Fruit fly (Drosophila melanogaster) whole organism, embryonic: ENCODE data around the gene GCC88.

Experiments used
- CG10366 ChIP-seq: fragments of 200-800 bp; sonication (Bioruptor generic); IDR thresholded peaks from 2 replicates; pipeline ENCODE4 v1.3.6; 2022; ENCODE audit warnings: missing biosample characterization, missing genetic modification characterization
- CG16863 ChIP-seq: fragments of 200-800 bp; sonication (Bioruptor generic); optimal IDR thresholded peaks from 3 replicates; lab custom pipeline; 2016; ENCODE audit warnings: missing biosample characterization, missing genetic modification characterization
- CG17912 ChIP-seq: fragments of 200-800 bp; sonication (Bioruptor generic); optimal IDR thresholded peaks from 2 replicates; lab custom pipeline; 2018; ENCODE audit warnings: missing biosample characterization, mild to moderate bottlenecking, missing genetic modification characterization
- CG18262 ChIP-seq: fragments of 200-800 bp; optimal IDR thresholded peaks from 3 replicates; lab custom pipeline; 2019; ENCODE audit warnings: missing biosample characterization, mild to moderate bottlenecking, missing genetic modification characterization, moderate library complexity
- CG18764 ChIP-seq: fragments of 200-800 bp; sonication (Bioruptor generic); optimal IDR thresholded peaks from 3 replicates; lab custom pipeline; 2016; ENCODE audit warnings: missing biosample characterization, missing genetic modification characterization
- CG2116 ChIP-seq: fragments of 200-800 bp; sonication (Bioruptor generic); optimal IDR thresholded peaks from 3 replicates; lab custom pipeline; 2018; ENCODE audit warnings: missing biosample characterization, mild to moderate bottlenecking, missing genetic modification characterization
- CG3065 ChIP-seq: fragments of 200-800 bp; sonication (Bioruptor generic); optimal IDR thresholded peaks from 2 replicates; lab custom pipeline; 2016; ENCODE audit warnings: missing biosample characterization, missing genetic modification characterization
- CG3995 ChIP-seq: fragments of 200-800 bp; sonication (Bioruptor generic); optimal IDR thresholded peaks from 3 replicates; lab custom pipeline; 2016; ENCODE audit warnings: missing biosample characterization, missing genetic modification characterization
- CG4360 ChIP-seq: fragments of 200-800 bp; sonication (Bioruptor generic); IDR thresholded peaks from 2 replicates; pipeline ENCODE4 v1.3.6; 2022; ENCODE audit warnings: missing biosample characterization, missing genetic modification characterization
- CG43689 ChIP-seq: fragments of 200-800 bp; sonication (Bioruptor generic); IDR thresholded peaks from 2 replicates; pipeline ENCODE4 v1.3.6; 2022; ENCODE audit warnings: missing biosample characterization, missing genetic modification characterization
- CG6654 ChIP-seq: fragments of 200-800 bp; sonication (Bioruptor generic); optimal IDR thresholded peaks from 2 replicates; lab custom pipeline; 2017; ENCODE audit warnings: missing biosample characterization, mild to moderate bottlenecking, missing genetic modification characterization
- CG7556 ChIP-seq: fragments of 200-800 bp; sonication (Bioruptor generic); optimal IDR thresholded peaks from 2 replicates; lab custom pipeline; 2017; ENCODE audit warnings: missing biosample characterization, mild to moderate bottlenecking, missing genetic modification characterization
- Deaf1 ChIP-seq: fragments of 200-800 bp; optimal IDR thresholded peaks from 3 replicates; lab custom pipeline; 2019; ENCODE audit warnings: missing biosample characterization, mild to moderate bottlenecking, missing genetic modification characterization, moderate library complexity
- E2f2 ChIP-seq: fragments of 200-800 bp; sonication (Bioruptor generic); IDR thresholded peaks from 2 replicates; pipeline ENCODE4 v1.3.6; 2022; ENCODE audit warnings: missing biosample characterization, missing genetic modification characterization
- H15 ChIP-seq: fragments of 200-800 bp; sonication (Bioruptor generic); IDR thresholded peaks from 3 replicates; pipeline ENCODE4 v1.3.6; 2022; ENCODE audit warnings: missing biosample characterization, missing genetic modification characterization
- NC2β ChIP-seq: fragments of 200-800 bp; sonication (Bioruptor generic); optimal IDR thresholded peaks from 2 replicates; lab custom pipeline; 2016; ENCODE audit warnings: missing biosample characterization, missing genetic modification characterization
- Nf-YB ChIP-seq: fragments of 200-800 bp; sonication (Bioruptor generic); optimal IDR thresholded peaks from 3 replicates; lab custom pipeline; 2019; ENCODE audit warnings: missing biosample characterization, mild to moderate bottlenecking, missing genetic modification characterization, moderate library complexity
- Nf-YC ChIP-seq: fragments of 200-800 bp; optimal IDR thresholded peaks from 3 replicates; lab custom pipeline; 2019; ENCODE audit warnings: missing biosample characterization, mild to moderate bottlenecking, missing genetic modification characterization, moderate library complexity
- Rfx ChIP-seq: fragments of 200-800 bp; sonication (Bioruptor generic); IDR thresholded peaks from 2 replicates; pipeline ENCODE4 v1.3.6; 2022; ENCODE audit warnings: missing biosample characterization, missing genetic modification characterization
- bab2 ChIP-seq: fragments of 200-800 bp; sonication (Bioruptor generic); optimal IDR thresholded peaks from 2 replicates; lab custom pipeline; 2016; ENCODE audit warnings: missing biosample characterization, missing genetic modification characterization
- bigmax ChIP-seq: fragments of 200-800 bp; sonication (Bioruptor generic); optimal IDR thresholded peaks from 2 replicates; lab custom pipeline; 2018; ENCODE audit warnings: missing biosample characterization, mild to moderate bottlenecking, missing genetic modification characterization
- btn ChIP-seq: fragments of 200-800 bp; sonication (Bioruptor generic); optimal IDR thresholded peaks from 2 replicates; lab custom pipeline; 2016; ENCODE audit warnings: missing biosample characterization, missing genetic modification characterization
- cg ChIP-seq: fragments of 200-800 bp; sonication (Bioruptor generic); optimal IDR thresholded peaks from 3 replicates; lab custom pipeline; 2019; ENCODE audit warnings: missing biosample characterization, mild to moderate bottlenecking, missing genetic modification characterization, moderate library complexity
- chm ChIP-seq: fragments of 200-800 bp; sonication (Bioruptor generic); IDR thresholded peaks from 2 replicates; pipeline ENCODE4 v1.3.6; 2022; ENCODE audit warnings: missing biosample characterization, missing genetic modification characterization
- da ChIP-seq: fragments of 200-800 bp; sonication (Bioruptor generic); optimal IDR thresholded peaks from 2 replicates; lab custom pipeline; 2016; ENCODE audit warnings: missing biosample characterization, missing genetic modification characterization
- dan ChIP-seq: fragments of 200-800 bp; sonication (Bioruptor generic); IDR thresholded peaks from 2 replicates; pipeline ENCODE4 v1.3.6; 2022; ENCODE audit warnings: missing biosample characterization, missing genetic modification characterization
- emc ChIP-seq: fragments of 200-800 bp; sonication (Bioruptor generic); optimal IDR thresholded peaks from 2 replicates; lab custom pipeline; 2016; ENCODE audit warnings: missing biosample characterization, missing genetic modification characterization
- ewg ChIP-seq: fragments of 200-800 bp; sonication (Bioruptor generic); optimal IDR thresholded peaks from 3 replicates; lab custom pipeline; 2017; ENCODE audit warnings: mild to moderate bottlenecking, missing biosample characterization, missing genetic modification reagents, missing genetic modification characterization
- gem ChIP-seq: fragments of 200-800 bp; sonication (Bioruptor generic); optimal IDR thresholded peaks from 2 replicates; lab custom pipeline; 2019; ENCODE audit warnings: missing biosample characterization, mild to moderate bottlenecking, missing genetic modification characterization, moderate library complexity
- gfzf ChIP-seq: fragments of 200-800 bp; sonication (Bioruptor generic); optimal IDR thresholded peaks from 2 replicates; lab custom pipeline; 2016; ENCODE audit warnings: missing biosample characterization, mild to moderate bottlenecking, missing genetic modification characterization, moderate library complexity
- gsb-n ChIP-seq: fragments of 200-800 bp; sonication (Bioruptor generic); optimal IDR thresholded peaks from 3 replicates; lab custom pipeline; 2018; ENCODE audit warnings: missing biosample characterization, mild to moderate bottlenecking, missing genetic modification characterization
- h ChIP-seq: fragments of >200 bp; optimal IDR thresholded peaks from 2 replicates; lab custom pipeline; 2017
- insv ChIP-seq, 2 experiments: fragments of 200-800 bp; sonication (Bioruptor generic); optimal IDR thresholded peaks; 3 replicates each; lab custom pipeline; 2016 to 2018; ENCODE audit warnings: missing biosample characterization in 2 of 2, missing genetic modification characterization in 2 of 2
- nerfin-1 ChIP-seq: fragments of 200-800 bp; sonication (Bioruptor generic); optimal IDR thresholded peaks from 3 replicates; lab custom pipeline; 2019; ENCODE audit warnings: missing biosample characterization, mild to moderate bottlenecking, missing genetic modification characterization, moderate library complexity
- phol ChIP-seq: fragments of 200-800 bp; sonication (Bioruptor generic); optimal IDR thresholded peaks from 3 replicates; lab custom pipeline; 2018; ENCODE audit warnings: missing biosample characterization, mild to moderate bottlenecking, missing genetic modification characterization, moderate library complexity
- pita ChIP-seq: fragments of 200-800 bp; sonication (Bioruptor generic); optimal IDR thresholded peaks from 2 replicates; lab custom pipeline; 2017; ENCODE audit warnings: missing biosample characterization, mild to moderate bottlenecking, missing genetic modification characterization
- pros ChIP-seq: fragments of 200-800 bp; sonication (Bioruptor generic); optimal IDR thresholded peaks from 3 replicates; lab custom pipeline; 2019; ENCODE audit warnings: missing biosample characterization, mild to moderate bottlenecking, missing genetic modification characterization, moderate library complexity
- sd ChIP-seq: fragments of 200-800 bp; sonication (Bioruptor generic); optimal IDR thresholded peaks from 3 replicates; lab custom pipeline; 2018; ENCODE audit warnings: missing biosample characterization, mild to moderate bottlenecking, missing genetic modification characterization, moderate library complexity
- sens ChIP-seq: fragments of 200-800 bp; sonication (Bioruptor generic); peaks from one replicate; lab custom pipeline; 2016; ENCODE audit warnings: missing biosample characterization, missing genetic modification characterization
- sens-2 ChIP-seq: fragments of 200-800 bp; sonication (Bioruptor generic); IDR thresholded peaks from 2 replicates; pipeline ENCODE4 v1.3.6; 2022; ENCODE audit warnings: missing biosample characterization, missing genetic modification characterization
- seq ChIP-seq: fragments of 200-800 bp; sonication (Bioruptor generic); IDR thresholded peaks from 2 replicates; pipeline ENCODE4 v1.3.6; 2022; ENCODE audit warnings: missing biosample characterization, missing genetic modification characterization
- zen ChIP-seq: fragments of 200-800 bp; sonication (Bioruptor generic); optimal IDR thresholded peaks from 3 replicates; lab custom pipeline; 2018; ENCODE audit warnings: missing biosample characterization, mild to moderate bottlenecking, missing genetic modification characterization, moderate library complexity
- zen2 ChIP-seq: fragments of 200-800 bp; sonication (Bioruptor generic); IDR thresholded peaks from 3 replicates; pipeline ENCODE4 v1.3.6; 2022; ENCODE audit warnings: missing biosample characterization, missing genetic modification characterization; ENCODE audit not compliant: partially characterized antibody

Gene GCC88

dm6 chr3R:11269013-11269412, 38.6 kb upstream of the GCC88 start (continued):
- no peak for TF ChIP-seq dan
- TF ChIP-seq CG18262, result no peak
- TF ChIP-seq E2f2 (GFP tag; lab: Robert Waterston, UW), result no peak
- no peak for TF ChIP-seq emc (GFP tag; lab: Kevin White, UChicago)
- no peak for TF ChIP-seq gfzf (GFP tag; lab: Kevin White, UChicago)
- TF ChIP-seq CG6654 (GFP tag; lab: Kevin White, UChicago), result peak; percentile 71
- TF ChIP-seq gem (tag; lab: Kevin White, UChicago), result no peak
- TF ChIP-seq CG4360 (GFP tag; lab: Robert Waterston, UW), result no peak
- no peak for TF ChIP-seq bab2 (GFP tag; lab: Kevin White, UChicago)
- TF ChIP-seq Deaf1 (tag; lab: Kevin White, UChicago), result no peak
- TF ChIP-seq H15 (GFP tag; lab: Robert Waterston, UW), result peak; percentile 60
- no peak for TF ChIP-seq bigmax (GFP tag; lab: Kevin White, UChicago)
- peak; percentile 78 for TF ChIP-seq NC2β (GFP tag; lab: Kevin White, UChicago)
- no peak; the same call in 1 of the 2 replicates for TF ChIP-seq Rfx (GFP tag; lab: Robert Waterston, UW)
- peak; percentile 82 for TF ChIP-seq CG18764 (GFP tag; lab: Kevin White, UChicago)
- no peak for TF ChIP-seq pita (GFP tag; lab: Kevin White, UChicago)
- TF ChIP-seq h, result peak; percentile 59
- peak; percentile 56 for TF ChIP-seq btn (GFP tag; lab: Kevin White, UChicago)
- TF ChIP-seq CG2116 (GFP tag; lab: Kevin White, UChicago), result peak; percentile 50
- no peak for TF ChIP-seq CG7556 (GFP tag; lab: Kevin White, UChicago)
- TF ChIP-seq CG3995, result no peak
- peak; percentile 44 for TF ChIP-seq CG3065
- TF ChIP-seq sens-2 (GFP tag; lab: Robert Waterston, UW), result peak; percentile 68
- TF ChIP-seq sd (tag; lab: Kevin White, UChicago), result no peak
- peak; percentile 79 for TF ChIP-seq CG17912 (GFP tag; lab: Kevin White, UChicago)
- no peak for TF ChIP-seq nerfin-1 (tag; lab: Kevin White, UChicago)
- TF ChIP-seq gsb-n (tag; lab: Kevin White, UChicago), result peak; percentile 72

- TF ChIP-seq chm (no peak), pros (GFP tag; lab: Kevin White, UChicago) (peak; percentile 30), Nf-YC (tag; lab: Kevin White, UChicago) (peak; percentile 66), CG43689 (GFP tag; lab: Robert Waterston, UW) (no peak), ewg (peak; percentile 35), sens (GFP tag; lab: Kevin White, UChicago) (peak; percentile 38), Nf-YB (GFP tag; lab: Kevin White, UChicago) (peak; percentile 65), seq (GFP tag; lab: Robert Waterston, UW) (peak; percentile 71; the same call in 1 of the 2 replicates)
- TF ChIP-seq, all 482 proteins: peak for 6
Measured at dm6 chr3R:11263579-11263978, 33.2 kb upstream of the GCC88 start.

dm6 chr3R:11260966-11261530, 30.6 kb upstream of the GCC88 start:
- TF ChIP-seq pros (GFP tag; lab: Kevin White, UChicago) (peak; percentile 89), zen2 (GFP tag; lab: Robert Waterston, UW) (no peak), zen (tag; lab: Kevin White, UChicago) (peak; percentile 51), cg (GFP tag; lab: Kevin White, UChicago) (peak; percentile 68), CG16863 (no peak), da (GFP tag; lab: Kevin White, UChicago) (no peak), seq (GFP tag; lab: Robert Waterston, UW) (peak; percentile 85), Nf-YC (tag; lab: Kevin White, UChicago) (peak; percentile 90), Nf-YB (GFP tag; lab: Kevin White, UChicago) (peak; percentile 82), phol (tag; lab: Kevin White, UChicago) (peak; percentile 60), CG10366 (GFP tag; lab: Robert Waterston, UW) (no peak), insv (GFP tag; optimal IDR thresholded peaks at IDR 0.05; lab: Kevin White, UChicago) (peak; percentile 10 to 93)
